Worm (Caenorhabditis elegans): ENCODE results near the gene skp-1.

The skp-1 gene

DNA sequence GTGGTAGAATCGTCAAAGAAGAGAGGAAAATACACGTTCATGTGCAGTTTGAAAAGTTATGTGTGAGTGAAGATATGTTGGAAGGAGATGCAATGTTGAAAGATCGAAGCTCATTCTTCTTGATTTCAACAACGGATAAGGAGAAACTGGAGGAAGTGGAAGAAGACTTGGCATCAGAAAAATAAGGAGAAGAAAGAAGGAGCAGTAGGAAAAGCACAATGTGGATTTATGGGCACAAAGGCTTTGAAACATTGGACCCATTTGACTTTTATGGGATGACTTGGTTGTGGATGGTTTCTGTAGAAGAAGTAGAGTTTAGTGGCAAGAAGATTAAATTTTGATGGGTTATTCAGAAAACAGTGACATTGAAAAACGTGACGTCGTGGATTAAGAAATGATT, 25.2 kb upstream of the skp-1 start:
- TF ChIP-seq unc-62 (GFP tag; optimal IDR thresholded peaks at IDR 0.05 in 1 of 2): peak in 1 of 2 experiments; percentile 47
- TF ChIP-seq unc-62 (tag; optimal IDR thresholded peaks at IDR 0.05): no peak
- no peak for TF ChIP-seq vab-7 (GFP tag; IDR thresholded peaks at IDR 0.05)
- TF ChIP-seq aly-2 (tag; optimal IDR thresholded peaks at IDR 0.05): no peak
- no peak for TF ChIP-seq hlh-11 (tag; optimal IDR thresholded peaks at IDR 0.05)
- no peak for TF ChIP-seq daf-16 (GFP tag; optimal IDR thresholded peaks at IDR 0.05)
- TF ChIP-seq daf-16 (tag; optimal IDR thresholded peaks at IDR 0.05): no peak

DNA sequence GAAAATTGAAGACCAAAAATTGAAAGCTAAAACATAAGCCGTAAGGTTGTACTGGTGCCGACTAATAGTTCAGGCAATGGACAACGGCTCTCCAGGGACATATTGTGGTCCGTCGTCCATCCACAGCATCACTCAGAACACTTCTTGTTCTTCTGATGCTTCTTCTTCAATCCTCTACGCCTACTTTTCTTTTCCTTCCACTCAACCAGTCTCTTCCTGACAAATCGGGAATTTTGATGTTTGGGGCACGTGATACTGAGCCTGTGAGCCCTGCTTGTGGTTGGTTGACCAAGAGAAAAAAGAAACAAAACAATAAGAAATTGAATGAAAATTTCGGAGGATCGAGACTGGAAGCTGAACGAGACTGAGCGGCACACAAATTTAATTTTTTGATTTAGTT, 24.0 kb upstream of the skp-1 start:
- no peak for TF ChIP-seq mxl-2 (GFP tag; conservative IDR thresholded peaks at IDR 0.05)
- peak; percentile 1 for TF ChIP-seq hlh-30 (tag; optimal IDR thresholded peaks at IDR 0.05; ENCODE audit: insufficient read depth)
- TF ChIP-seq hmg-1.1 (GFP tag; IDR thresholded peaks at IDR 0.05): 0 out of 2 replicates have a peak, but pooled peaks have one; percentile 23
- no peak for TF ChIP-seq zip-11 (GFP tag; IDR thresholded peaks at IDR 0.05)
- peak in 1 of 2 experiments; percentile 99 for TF ChIP-seq unc-62 (GFP tag; optimal IDR thresholded peaks at IDR 0.05 in 1 of 2)
- no peak for TF ChIP-seq unc-62 (tag; optimal IDR thresholded peaks at IDR 0.05)
- TF ChIP-seq nhr-237 (tag; optimal IDR thresholded peaks at IDR 0.05): no peak
- peak in 1 of 2 experiments; percentile 17 for TF ChIP-seq lsy-2 (tag; optimal IDR thresholded peaks at IDR 0.05)
- TF ChIP-seq egl-27 (tag; optimal IDR thresholded peaks at IDR 0.05): no peak
- no peak for TF ChIP-seq fos-1 (tag; optimal IDR thresholded peaks at IDR 0.05)

DNA sequence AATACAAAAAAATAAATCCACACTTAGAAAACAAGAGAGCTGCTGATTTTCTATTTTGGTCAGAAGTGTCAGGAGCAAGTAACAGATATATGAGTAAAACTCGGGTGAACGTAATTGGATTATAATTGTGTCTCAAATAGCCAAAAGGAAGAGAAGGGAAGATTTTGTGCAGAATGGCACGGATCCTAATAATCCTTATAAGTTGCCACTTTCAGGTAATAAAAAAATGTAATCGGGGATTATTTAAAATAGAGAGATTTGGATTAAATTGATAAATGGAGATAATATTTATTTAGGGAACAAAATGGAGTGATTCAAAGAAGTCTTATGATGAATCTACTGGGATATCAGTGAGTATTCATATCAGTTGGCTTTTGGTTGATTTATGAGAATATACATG, 20.3 kb upstream of the skp-1 start:
- TF ChIP-seq spr-1 (tag; optimal IDR thresholded peaks at IDR 0.05) (no peak), zfp-3 (GFP tag; conservative IDR thresholded peaks at IDR 0.05) (no peak), unc-62 (GFP tag; optimal IDR thresholded peaks at IDR 0.05 in 1 of 2) (peak in 1 of 2 experiments; percentile 31), unc-62 (tag; optimal IDR thresholded peaks at IDR 0.05) (no peak), jun-1 (tag; optimal IDR thresholded peaks at IDR 0.05) (no peak)

DNA sequence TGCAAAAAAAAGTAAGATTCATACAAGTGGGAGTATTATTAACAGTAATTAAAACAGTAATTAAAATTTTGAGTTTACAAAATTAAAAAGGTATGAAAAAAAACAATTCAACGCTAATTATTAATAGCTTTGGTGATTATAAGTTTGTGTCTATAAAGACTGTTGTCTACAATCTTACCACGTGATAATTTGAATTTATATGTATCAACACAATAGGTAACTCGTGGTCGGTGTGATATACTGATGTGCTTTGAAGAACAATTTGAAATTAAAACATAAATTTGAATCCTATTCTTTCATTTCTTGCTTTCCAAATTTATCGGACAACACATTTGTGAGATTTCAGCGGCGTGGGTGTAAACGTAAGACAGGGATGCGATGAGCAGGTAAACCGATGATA, 17.4 kb upstream of the skp-1 start:
- TF ChIP-seq daf-16 (GFP tag; optimal IDR thresholded peaks at IDR 0.05) (no peak), daf-16 (tag; optimal IDR thresholded peaks at IDR 0.05) (peak; percentile 73), aha-1 (tag) (peak; percentile 41), php-3 (GFP tag; IDR thresholded peaks at IDR 0.05) (0 out of 2 replicates have a peak, but pooled peaks have one; percentile 18), dve-1 (tag; optimal IDR thresholded peaks at IDR 0.05; ENCODE audit: insufficient read depth) (peak; percentile 56), nhr-28 (tag; optimal IDR thresholded peaks at IDR 0.05) (peak; percentile 6), ZK337.2 (GFP tag; IDR thresholded peaks at IDR 0.05) (no peak), zip-2 (tag; optimal IDR thresholded peaks at IDR 0.05) (no peak)

- TF ChIP-seq egl-43 (GFP tag; IDR thresholded peaks at IDR 0.05) (0 out of 2 replicates have a peak, but pooled peaks have one; percentile 14), dmd-9 (GFP tag; IDR thresholded peaks at IDR 0.05) (no peak), mep-1 (tag; optimal IDR thresholded peaks at IDR 0.05) (peak; percentile 24), dmd-6 (GFP tag; IDR thresholded peaks at IDR 0.05) (peak; percentile 82), php-3 (GFP tag; IDR thresholded peaks at IDR 0.05) (peak; percentile 45; the same call in 1 of the 2 replicates), vab-7 (GFP tag; IDR thresholded peaks at IDR 0.05) (no peak), daf-16 (GFP tag; optimal IDR thresholded peaks at IDR 0.05) (peak in 1 of 2 experiments; percentile 2), daf-16 (tag; optimal IDR thresholded peaks at IDR 0.05) (peak; percentile 62), tra-1 (GFP tag; IDR thresholded peaks at IDR 0.05) (0 out of 2 replicates have a peak, but pooled peaks have one; percentile 36), nhr-77 (tag; optimal IDR thresholded peaks at IDR 0.05) (peak; percentile 34), hif-1 (tag; optimal IDR thresholded peaks at IDR 0.05) (peak in 1 of 2 experiments; percentile 27), nhr-28 (tag; optimal IDR thresholded peaks at IDR 0.05) (peak; percentile 65), hlh-11 (tag; optimal IDR thresholded peaks at IDR 0.05) (peak; percentile 83), mdl-1 (tag; optimal IDR thresholded peaks at IDR 0.05) (no peak), nhr-48 (tag; optimal IDR thresholded peaks at IDR 0.05) (peak; percentile 27), ceh-20 (GFP tag; IDR thresholded peaks at IDR 0.05) (no peak), pqm-1 (tag; optimal IDR thresholded peaks at IDR 0.05) (peak; percentile 59), mxl-3 (GFP tag; optimal IDR thresholded peaks at IDR 0.05) (peak; percentile 55), spr-3 (GFP tag; optimal IDR thresholded peaks at IDR 0.05) (no peak), F26F4.8 (GFP tag; conservative IDR thresholded peaks at IDR 0.05) (no peak), dve-1 (tag; optimal IDR thresholded peaks at IDR 0.05; ENCODE audit: insufficient read depth) (peak; percentile 47), ctbp-1 (GFP tag; IDR thresholded peaks at IDR 0.05) (0 out of 2 replicates have a peak, but pooled peaks have one; percentile 18), nhr-111 (GFP tag; optimal IDR thresholded peaks at IDR 0.05) (no peak), ces-1 (GFP tag; optimal IDR thresholded peaks at IDR 0.05) (no peak)
Measured at ce11 chrV:11629222-11630026, 15.9 kb upstream of the skp-1 start, which contains the start of gene F35B12.10. Gene F35B12.10, minus strand, starts transcription at chrV:11629272.

All from whole organism, L4 larva.